Worm (Caenorhabditis elegans): ENCODE results near the gene dnj-20.

DNA sequence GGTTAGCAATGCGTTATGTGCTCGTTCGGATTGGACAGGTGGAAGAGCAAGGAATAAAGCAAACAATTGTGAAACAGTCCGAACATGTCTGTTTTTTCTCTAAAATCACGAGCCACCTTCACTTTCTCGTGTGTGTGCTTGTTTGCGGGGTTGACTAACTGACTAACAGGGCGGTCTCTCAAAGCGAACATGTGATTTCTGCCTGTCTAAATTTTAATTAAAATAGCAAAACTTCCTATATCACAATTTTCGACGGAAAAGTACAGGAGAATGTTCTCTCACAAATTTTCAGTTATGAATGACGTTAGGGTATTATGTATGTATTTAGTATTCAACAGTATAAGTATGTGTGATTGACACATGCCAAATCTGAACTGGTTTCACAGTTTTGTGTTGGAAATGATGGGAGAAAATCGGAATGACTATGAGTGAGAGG is 2.0 kb downstream of the dnj-20 start:
- TF ChIP-seq ceh-36 (tag; optimal IDR thresholded peaks at IDR 0.05) (no peak), hmbx-1 (tag; optimal IDR thresholded peaks at IDR 0.05) (no peak), hmg-4 (GFP tag; optimal IDR thresholded peaks at IDR 0.05) (no peak)

All from whole organism, early embryonic.